Worm (Caenorhabditis elegans) whole organism, early embryonic: ENCODE results near the gene sru-11.

Source experiments
- B0310.2 ChIP-seq: sonication (generic microtip); optimal IDR thresholded peaks from 2 replicates; lab custom pipeline; 2016; ENCODE audit warnings: mild to moderate bottlenecking, missing genetic modification characterization, missing compliant biosample characterization
- F13C5.2 ChIP-seq: sonication (generic microtip); optimal IDR thresholded peaks from 2 replicates; lab custom pipeline; 2017; ENCODE audit warnings: mild to moderate bottlenecking, missing genetic modification characterization, inconsistent platforms, missing compliant biosample characterization
- aly-1 ChIP-seq: sonication (generic microtip); optimal IDR thresholded peaks from 2 replicates; lab custom pipeline; 2016; ENCODE audit warnings: missing genetic modification characterization, missing compliant biosample characterization
- ama-1 ChIP-seq: fragments of 150-350 bp; optimal IDR thresholded peaks from 2 replicates; lab custom pipeline; 2014
- ceh-13 ChIP-seq: fragments of 200-800 bp; sonication (Bioruptor generic); optimal IDR thresholded peaks from 2 replicates; lab custom pipeline; 2018; ENCODE audit warnings: mild to moderate bottlenecking, missing genetic modification characterization, missing compliant biosample characterization
- ceh-36 ChIP-seq: sonication (generic microtip); optimal IDR thresholded peaks from 2 replicates; lab custom pipeline; 2016; ENCODE audit warnings: missing genetic modification characterization, inconsistent platforms, missing compliant biosample characterization
- ets-7 ChIP-seq: sonication (generic microtip); optimal IDR thresholded peaks from 2 replicates; lab custom pipeline; 2016; ENCODE audit warnings: missing genotype, missing genetic modification characterization, missing compliant biosample characterization
- flt-1 ChIP-seq: fragments of 200-800 bp; sonication (Bioruptor generic); IDR thresholded peaks from 2 replicates; pipeline ENCODE4 v1.3.6; 2022; ENCODE audit warnings: missing genetic modification characterization, missing compliant biosample characterization
- hmbx-1 ChIP-seq: sonication (generic microtip); optimal IDR thresholded peaks from 2 replicates; lab custom pipeline; 2016; ENCODE audit warnings: mild to moderate bottlenecking, missing genetic modification characterization, missing compliant biosample characterization
- hmg-4 ChIP-seq: fragments of 200-800 bp; sonication (Bioruptor generic); optimal IDR thresholded peaks from 2 replicates; lab custom pipeline; 2018; ENCODE audit warnings: mild to moderate bottlenecking, missing genetic modification characterization, missing compliant biosample characterization
- hnd-1 ChIP-seq: sonication (generic microtip); optimal IDR thresholded peaks from 2 replicates; lab custom pipeline; 2016; ENCODE audit warnings: missing genetic modification characterization, missing compliant biosample characterization
- pes-1 ChIP-seq: fragments of 200-800 bp; sonication (Bioruptor generic); IDR thresholded peaks from 2 replicates; pipeline ENCODE4 v1.3.6; 2022; ENCODE audit warnings: missing genetic modification reagents, missing genetic modification characterization, missing compliant biosample characterization
- scrt-1 ChIP-seq: fragments of 200-800 bp; sonication (Bioruptor generic); IDR thresholded peaks from 2 replicates; pipeline ENCODE4 v1.3.6; 2022; ENCODE audit warnings: missing genetic modification characterization, missing compliant biosample characterization
- sea-1 ChIP-seq: fragments of 200-800 bp; sonication (Bioruptor generic); conservative IDR thresholded peaks from 2 replicates; pipeline ENCODE4 v1.3.6; 2022; ENCODE audit warnings: missing genetic modification characterization, missing compliant biosample characterization
- tbx-11 ChIP-seq: fragments of 200-800 bp; sonication (Bioruptor generic); IDR thresholded peaks from 2 replicates; pipeline ENCODE4 v1.3.6; 2022; ENCODE audit warnings: missing genetic modification characterization, missing compliant biosample characterization
- tbx-37 ChIP-seq: fragments of 200-800 bp; sonication (Bioruptor generic); conservative IDR thresholded peaks from 2 replicates; pipeline ENCODE4 v1.3.6; 2022; ENCODE audit warnings: missing genetic modification reagents, missing genetic modification characterization, missing compliant biosample characterization
- tra-4 ChIP-seq: sonication (generic microtip); optimal IDR thresholded peaks from 2 replicates; lab custom pipeline; 2017; ENCODE audit warnings: missing genetic modification characterization, missing compliant biosample characterization

The sru-11 gene

DNA sequence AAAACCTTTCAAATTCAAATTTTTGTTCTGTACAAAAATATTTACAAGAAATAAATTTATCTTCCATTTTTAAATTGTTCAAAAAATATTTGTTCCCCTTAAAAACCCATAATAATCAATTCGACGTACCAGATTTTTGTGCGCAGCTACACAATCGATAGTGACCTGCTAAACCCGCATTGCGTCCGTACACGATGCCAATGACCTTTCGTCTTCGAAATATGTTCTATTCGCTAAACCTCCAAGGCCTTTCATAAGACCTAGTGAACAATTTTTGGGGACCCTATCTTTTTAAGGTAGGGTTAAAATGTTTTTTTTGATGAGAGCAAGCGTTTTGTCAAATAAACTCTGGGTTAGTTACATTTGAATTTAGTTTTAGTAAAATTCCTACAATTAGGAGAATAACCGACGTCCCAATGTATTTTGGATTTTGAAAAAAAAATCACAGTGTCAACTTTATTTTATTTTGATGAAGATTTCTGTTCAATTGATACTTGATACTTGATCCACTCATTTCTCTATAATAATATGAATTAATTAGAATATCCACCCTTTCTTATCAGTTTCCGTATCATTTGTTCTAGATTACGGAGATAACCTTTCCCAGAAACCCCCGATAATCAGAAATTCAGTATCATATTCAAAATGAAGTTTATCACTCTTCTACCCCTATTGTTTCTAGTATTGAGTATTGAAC, 17.4 kb downstream of the sru-11 start, which contains the start of gene Y45F10B.59:
Gene Y45F10B.59, plus strand, starts transcription at position 647 of the 697 bp plus-strand sequence.
- TF ChIP-seq F13C5.2, result no peak
- TF ChIP-seq hmg-4 (GFP tag; lab: Kevin White, UChicago), result no peak

DNA sequence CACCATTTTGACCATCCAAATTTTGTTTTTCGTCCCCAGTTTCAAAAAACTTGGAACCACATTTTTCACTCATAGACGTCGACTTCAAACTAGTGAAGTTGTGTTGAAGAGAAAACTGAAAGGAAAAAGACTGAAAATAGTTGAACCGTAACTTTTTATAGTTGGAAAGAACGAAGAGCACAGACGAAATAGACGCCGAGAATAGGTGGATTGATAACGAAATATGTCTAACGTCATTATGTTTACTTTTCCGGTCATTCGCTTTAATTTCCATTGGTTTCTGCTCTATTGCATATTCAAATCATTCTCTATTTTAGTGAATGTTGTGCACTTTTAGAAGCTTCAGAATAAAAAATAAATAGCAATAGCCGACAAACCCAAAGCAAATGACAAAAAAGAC, 25.0 kb downstream of the sru-11 start, which contains the start of gene C08F11.13:
Gene C08F11.13, minus strand, starts transcription at position 138 of the 400 bp plus-strand sequence.
- no peak for TF ChIP-seq ceh-13 (GFP tag; lab: Kevin White, UChicago)

- TF ChIP-seq hmbx-1 (tag; lab: Kevin White, UChicago) (no peak), ceh-13 (GFP tag; lab: Kevin White, UChicago) (no peak), ceh-36 (tag; lab: Kevin White, UChicago) (no peak), sea-1 (no peak), ama-1 (lab: Kevin White, UChicago) (no peak), B0310.2 (tag; lab: Kevin White, UChicago) (no peak), hnd-1 (tag; lab: Kevin White, UChicago) (no peak), flt-1 (GFP tag; lab: Robert Waterston, UW) (no peak), pes-1 (GFP tag; lab: Robert Waterston, UW) (no peak), tbx-37 (GFP tag; lab: Robert Waterston, UW) (no peak), F13C5.2 (no peak)
Measured at ce11 chrIV:13619203-13619602, 34.5 kb downstream of the sru-11 start, which contains the start of gene C08F11.3. C08F11.3 (plus strand) TSS chrIV:13619503.

- TF ChIP-seq hmg-4 (GFP tag; lab: Kevin White, UChicago) (no peak), aly-1 (tag; lab: Kevin White, UChicago) (no peak), ama-1 (lab: Kevin White, UChicago) (no peak), B0310.2 (tag; lab: Kevin White, UChicago) (no peak), F13C5.2 (no peak), ets-7 (tag; lab: Kevin White, UChicago) (no peak), tbx-11 (GFP tag; lab: Robert Waterston, UW) (no peak), ceh-36 (tag; lab: Kevin White, UChicago) (no peak), sea-1 (no peak), ceh-13 (GFP tag; lab: Kevin White, UChicago) (no peak), flt-1 (GFP tag; lab: Robert Waterston, UW) (no peak), pes-1 (GFP tag; lab: Robert Waterston, UW) (no peak), tbx-37 (GFP tag; lab: Robert Waterston, UW) (no peak), hmbx-1 (tag; lab: Kevin White, UChicago) (no peak)
Measured at ce11 chrIV:13623533-13623932, 38.8 kb downstream of the sru-11 start, which contains the start of gene C08F11.1. C08F11.1 (plus strand) TSS chrIV:13623833.

DNA sequence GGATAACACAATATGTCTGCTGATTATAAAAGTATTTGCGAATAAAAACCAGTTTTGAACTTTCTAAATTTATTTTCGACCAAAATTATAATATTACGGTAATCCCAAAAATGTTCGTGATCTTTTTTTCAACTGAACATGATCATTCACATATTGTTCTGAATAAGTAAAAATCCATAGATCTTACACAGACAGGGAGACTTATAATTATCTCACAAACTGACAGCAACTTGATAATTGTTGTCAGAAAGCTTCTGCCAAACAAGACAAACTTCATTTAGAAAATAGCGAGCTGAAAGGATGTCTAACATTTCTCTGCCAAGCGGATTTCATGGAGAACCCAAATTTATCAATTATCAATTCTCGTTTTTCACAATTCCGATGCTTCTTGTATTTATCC, 41.7 kb downstream of the sru-11 start, which contains the start of gene sru-21:
Gene sru-21, plus strand, starts transcription at position 301 of the 400 bp plus-strand sequence.
- no peak for TF ChIP-seq sea-1
- TF ChIP-seq tbx-11 (GFP tag; lab: Robert Waterston, UW), result no peak
- TF ChIP-seq hmg-4 (GFP tag; lab: Kevin White, UChicago), result no peak
- no peak for TF ChIP-seq hnd-1 (tag; lab: Kevin White, UChicago)
- no peak for TF ChIP-seq ets-7 (tag; lab: Kevin White, UChicago)
- no peak for TF ChIP-seq B0310.2 (tag; lab: Kevin White, UChicago)
- TF ChIP-seq ama-1 (lab: Kevin White, UChicago), result no peak
- TF ChIP-seq F13C5.2, result no peak
- no peak for TF ChIP-seq aly-1 (tag; lab: Kevin White, UChicago)

ce11 chrIV:13632613-13633012, 47.9 kb downstream of the sru-11 start:
- TF ChIP-seq ets-7 (tag; lab: Kevin White, UChicago) (no peak), scrt-1 (GFP tag; lab: Robert Waterston, UW) (no peak), hmg-4 (GFP tag; lab: Kevin White, UChicago) (no peak), aly-1 (tag; lab: Kevin White, UChicago) (no peak), hmbx-1 (tag; lab: Kevin White, UChicago) (no peak), F13C5.2 (no peak)

- no peak for TF ChIP-seq B0310.2 (tag; lab: Kevin White, UChicago)
- no peak for TF ChIP-seq hmg-4 (GFP tag; lab: Kevin White, UChicago)
- no peak for TF ChIP-seq ama-1 (lab: Kevin White, UChicago)
- TF ChIP-seq tra-4 (tag; lab: Kevin White, UChicago), result no peak
- no peak for TF ChIP-seq tbx-11 (GFP tag; lab: Robert Waterston, UW)
- TF ChIP-seq tbx-37 (GFP tag; lab: Robert Waterston, UW), result no peak
- TF ChIP-seq scrt-1 (GFP tag; lab: Robert Waterston, UW), result no peak
- TF ChIP-seq F13C5.2, result no peak
- no peak for TF ChIP-seq hnd-1 (tag; lab: Kevin White, UChicago)
- no peak for TF ChIP-seq hmbx-1 (tag; lab: Kevin White, UChicago)
- TF ChIP-seq flt-1 (GFP tag; lab: Robert Waterston, UW), result no peak
- no peak for TF ChIP-seq ets-7 (tag; lab: Kevin White, UChicago)
- TF ChIP-seq pes-1 (GFP tag; lab: Robert Waterston, UW), result no peak
- no peak for TF ChIP-seq aly-1 (tag; lab: Kevin White, UChicago)
- no peak for TF ChIP-seq ceh-36 (tag; lab: Kevin White, UChicago)
- no peak for TF ChIP-seq ceh-13 (GFP tag; lab: Kevin White, UChicago)
Measured at ce11 chrIV:13633165-13633564, 48.4 kb downstream of the sru-11 start, which contains the start of gene fbxa-98. fbxa-98 (plus strand) TSS chrIV:13633407.
